Fruit fly (Drosophila melanogaster) S2 (cell line): ENCODE results near the gene CG42585.
"Not testable (repeated sequence)": the region's sequence is repeated elsewhere in the genome, so short reads cannot be mapped to it uniquely, and the experiment has no call there.

Source experiments
- CG8478 ChIP-seq: fragments of >200 bp; optimal IDR thresholded peaks from 2 replicates; lab custom pipeline; 2018
- CTCF ChIP-seq, 2 experiments: fragments of >200 bp; optimal IDR thresholded peaks; 2 replicates each; lab custom pipeline; 2018

- TF ChIP-seq CG8478 (lab: Kevin White, UChicago); CTCF (optimal IDR thresholded peaks at IDR 0.05; lab: Kevin White, UChicago): not testable (repeated sequence)
Measured at dm6 chr2L:14739614-14740013, at the start of gene CG42585.
